Worm (Caenorhabditis elegans): ENCODE measurements around the gene Y46E12A.3.

Gene Y46E12A.3

DNA sequence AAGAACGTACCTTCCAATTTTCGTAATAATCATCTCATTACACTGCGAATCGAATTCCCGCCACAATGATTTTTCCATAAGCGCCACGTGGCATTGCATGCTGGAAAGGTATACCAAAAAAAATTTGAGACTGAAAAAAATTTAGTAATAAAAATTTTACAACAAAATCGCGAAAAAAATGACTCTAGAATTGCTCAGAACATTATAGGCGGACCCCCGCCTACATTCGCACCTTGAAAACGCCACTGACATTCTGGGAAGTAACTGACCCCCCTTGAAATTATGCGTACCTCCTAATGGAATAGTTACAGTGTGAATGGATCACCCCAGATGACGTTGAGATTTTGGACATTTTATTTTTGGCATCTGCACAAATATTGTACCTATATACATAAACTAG is 15.3 kb upstream of the Y46E12A.3 start, which contains the start of gene tbx-43:
tbx-43 (minus strand) TSS at position 101 of the 400 bp plus-strand sequence.
- TF ChIP-seq nhr-28 (tag; optimal IDR thresholded peaks at IDR 0.05) (no peak), egl-5 (tag; optimal IDR thresholded peaks at IDR 0.05) (no peak), ztf-4 (tag; optimal IDR thresholded peaks at IDR 0.05) (no peak), snpc-4 (tag; optimal IDR thresholded peaks at IDR 0.05) (no peak), nfya-1 (tag; optimal IDR thresholded peaks at IDR 0.05; ENCODE audit: insufficient read depth) (no peak), mml-1 (tag; optimal IDR thresholded peaks at IDR 0.05) (no peak), lin-39 (tag; optimal IDR thresholded peaks at IDR 0.05) (no peak), ama-1 (optimal IDR thresholded peaks at IDR 0.05) (no peak), unc-39 (tag; optimal IDR thresholded peaks at IDR 0.05) (no peak), nhr-77 (tag; optimal IDR thresholded peaks at IDR 0.05) (no peak), R02D3.7 (tag; optimal IDR thresholded peaks at IDR 0.05) (no peak), pha-4 (tag; optimal IDR thresholded peaks at IDR 0.05) (no peak), elt-3 (tag; optimal IDR thresholded peaks at IDR 0.05) (no peak), mdl-1 (tag; optimal IDR thresholded peaks at IDR 0.05) (no peak), unc-62 (GFP tag; optimal IDR thresholded peaks at IDR 0.05) (no peak), nhr-43 (tag; optimal IDR thresholded peaks at IDR 0.05; ENCODE audit: poor library complexity, severe bottlenecking) (no peak)

DNA sequence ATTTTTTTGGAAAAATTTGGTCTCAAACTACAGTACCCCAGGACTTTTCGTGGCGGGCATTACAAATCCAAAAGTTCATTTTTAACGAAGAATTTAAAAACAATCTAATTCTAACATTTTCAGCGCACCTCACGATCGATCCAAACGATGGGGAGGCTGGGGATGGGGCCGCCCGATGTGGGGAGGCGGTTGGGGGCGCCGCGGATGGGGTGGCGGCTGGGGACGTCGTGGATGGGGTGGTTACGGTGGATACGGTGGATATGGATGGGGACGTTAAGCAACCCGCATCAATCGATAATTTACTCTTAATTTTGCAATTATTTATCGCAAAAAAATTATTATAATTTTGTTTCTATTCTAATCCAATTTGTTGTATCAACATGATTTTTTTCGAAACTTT is 9.7 kb upstream of the Y46E12A.3 start:
- TF ChIP-seq daf-12 (tag; optimal IDR thresholded peaks at IDR 0.05) (no peak), nhr-28 (tag; optimal IDR thresholded peaks at IDR 0.05) (no peak), nhr-12 (tag; optimal IDR thresholded peaks at IDR 0.05) (no peak), jun-1 (tag; optimal IDR thresholded peaks at IDR 0.05) (no peak), egl-5 (tag; optimal IDR thresholded peaks at IDR 0.05) (no peak), ZK546.5 (tag; optimal IDR thresholded peaks at IDR 0.05) (no peak), ama-1 (optimal IDR thresholded peaks at IDR 0.05) (no peak), ceh-28 (tag; optimal IDR thresholded peaks at IDR 0.05) (no peak), lsy-12 (tag; optimal IDR thresholded peaks at IDR 0.05) (no peak), elt-3 (tag; optimal IDR thresholded peaks at IDR 0.05) (no peak), nhr-25 (tag; optimal IDR thresholded peaks at IDR 0.05) (no peak), fkh-10 (GFP tag; optimal IDR thresholded peaks at IDR 0.05) (no peak)

DNA sequence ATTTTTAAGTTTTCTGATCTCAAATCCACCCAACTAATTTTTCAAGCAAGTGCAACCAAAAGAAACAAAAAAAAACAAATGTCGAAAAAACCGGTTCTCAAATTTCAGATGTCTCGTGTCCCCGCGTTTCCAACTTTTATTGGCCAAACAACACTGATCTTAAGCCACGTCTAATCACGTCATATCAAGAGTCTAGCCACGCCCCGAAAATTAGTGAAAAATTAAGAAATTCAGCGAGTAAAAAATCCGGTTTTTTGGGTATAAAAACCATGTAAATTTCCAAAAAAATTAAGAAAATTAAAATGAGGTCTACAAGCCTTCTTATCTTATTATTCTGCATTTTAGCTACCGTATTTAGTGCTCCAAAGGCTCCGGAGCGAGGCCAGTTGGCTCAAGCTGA is 8.5 kb upstream of the Y46E12A.3 start, which contains the start of gene cnc-6:
cnc-6 (plus strand) TSS at position 301 of the 400 bp plus-strand sequence.
- no peak for TF ChIP-seq ceh-16 (tag; optimal IDR thresholded peaks at IDR 0.05)
- no peak for TF ChIP-seq nhr-12 (tag; optimal IDR thresholded peaks at IDR 0.05)
- no peak for TF ChIP-seq nhr-76 (tag; optimal IDR thresholded peaks at IDR 0.05)
- TF ChIP-seq nhr-237 (tag; optimal IDR thresholded peaks at IDR 0.05): no peak
- no peak for TF ChIP-seq nhr-67 (tag; optimal IDR thresholded peaks at IDR 0.05)
- TF ChIP-seq lsy-12 (tag; optimal IDR thresholded peaks at IDR 0.05): no peak
- no peak for TF ChIP-seq jun-1 (tag; optimal IDR thresholded peaks at IDR 0.05)
- TF ChIP-seq elt-1 (tag; optimal IDR thresholded peaks at IDR 0.05): no peak
- no peak for TF ChIP-seq lin-15B (tag; optimal IDR thresholded peaks at IDR 0.05)
- TF ChIP-seq ZK546.5 (tag; optimal IDR thresholded peaks at IDR 0.05): no peak
- TF ChIP-seq hmg-11 (tag; optimal IDR thresholded peaks at IDR 0.05): no peak
- no peak for TF ChIP-seq nhr-11 (tag; optimal IDR thresholded peaks at IDR 0.05)
- TF ChIP-seq nhr-43 (tag; optimal IDR thresholded peaks at IDR 0.05; ENCODE audit: poor library complexity, severe bottlenecking): no peak
- no peak for TF ChIP-seq skn-1 (tag; optimal IDR thresholded peaks at IDR 0.05)
- TF ChIP-seq nhr-25 (tag; optimal IDR thresholded peaks at IDR 0.05): no peak
- no peak for TF ChIP-seq egl-5 (tag; optimal IDR thresholded peaks at IDR 0.05)

DNA sequence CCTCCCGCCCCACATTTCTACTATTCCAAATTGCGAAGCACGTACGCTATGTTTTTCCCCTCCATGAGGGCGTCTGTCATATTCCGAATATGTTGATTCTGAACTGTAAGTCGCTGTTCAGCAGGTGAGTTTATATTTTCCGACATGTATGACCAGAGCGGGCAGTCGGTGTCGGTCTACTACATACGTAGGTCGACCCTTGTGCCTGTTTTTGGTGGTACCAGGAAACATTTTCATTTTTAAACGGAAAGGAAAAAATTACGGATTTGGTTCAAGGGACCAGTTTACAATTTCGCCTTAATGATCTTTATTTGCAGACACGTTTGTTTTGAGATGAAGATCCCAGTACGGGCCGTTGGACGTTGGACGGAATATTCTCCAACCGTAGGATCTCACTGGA is 3.9 kb upstream of the Y46E12A.3 start, which contains the start of gene Y46E12A.2:
Y46E12A.2 (plus strand) TSS at position 301 of the 400 bp plus-strand sequence.
- no peak for TF ChIP-seq nhr-28 (tag; optimal IDR thresholded peaks at IDR 0.05)
- TF ChIP-seq ceh-28 (tag; optimal IDR thresholded peaks at IDR 0.05): no peak
- TF ChIP-seq eor-1 (tag; optimal IDR thresholded peaks at IDR 0.05): no peak
- TF ChIP-seq hmg-11 (tag; optimal IDR thresholded peaks at IDR 0.05): no peak
- TF ChIP-seq fkh-10 (GFP tag; optimal IDR thresholded peaks at IDR 0.05): no peak
- no peak for TF ChIP-seq nhr-76 (tag; optimal IDR thresholded peaks at IDR 0.05)
- TF ChIP-seq zag-1 (tag; optimal IDR thresholded peaks at IDR 0.05): no peak
- TF ChIP-seq nfya-1 (tag; optimal IDR thresholded peaks at IDR 0.05; ENCODE audit: insufficient read depth): no peak
- no peak for TF ChIP-seq pqm-1 (tag; optimal IDR thresholded peaks at IDR 0.05)
